Worm (Caenorhabditis elegans) whole organism, young adult: Measurements from ENCODE around the gene F01F1.14.

ENCODE experiments used
- ceh-79 ChIP-seq: sonication (generic microtip); optimal IDR thresholded peaks from 2 replicates; lab custom pipeline; 2017; ENCODE audit warnings: mild to moderate bottlenecking, missing genetic modification characterization, missing compliant biosample characterization
- hmg-20 ChIP-seq: fragments of 200-800 bp; sonication (Bioruptor generic); IDR thresholded peaks from 2 replicates; pipeline ENCODE4 v1.3.6; 2022; ENCODE audit warnings: missing genetic modification reagents, missing genetic modification characterization, missing compliant biosample characterization
- lin-35 ChIP-seq, 3 experiments: fragments of 150-350 bp in 2 of 3; sonication (generic microtip) in 1 of 3; optimal IDR thresholded peaks; 2 replicates each; lab custom pipeline; 2014 to 2018; ENCODE audit warnings: missing biosample characterization in 3 of 3, missing genetic modification characterization in 3 of 3, missing genetic modification reagents in 3 of 3

DNA sequence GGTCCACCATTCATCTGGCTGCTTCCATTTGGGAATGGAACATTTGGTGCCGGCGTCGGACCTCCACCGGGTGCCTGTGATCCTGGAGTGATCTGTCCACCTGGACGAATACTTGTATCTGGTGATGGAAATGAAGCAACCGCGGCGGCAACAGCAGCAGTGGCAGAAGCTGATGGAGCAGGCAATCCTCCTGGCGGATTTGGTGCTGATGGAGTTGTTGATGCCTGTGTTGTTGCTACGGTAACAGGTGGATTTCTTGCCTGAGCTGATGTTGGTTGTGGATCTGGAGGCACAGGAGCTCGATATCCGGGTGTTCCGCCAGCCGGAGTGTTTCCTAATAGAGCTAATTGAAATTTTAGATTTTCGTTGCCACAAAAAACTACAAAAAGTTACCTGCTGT lies 50.3 kb downstream of the F01F1.14 start:
- TF ChIP-seq hmg-20 (no peak), ceh-79 (tag; lab: Kevin White, UChicago) (no peak), lin-35 (GFP tag; optimal IDR thresholded peaks at IDR 0.05; lab: Kevin White, UChicago) (no peak)
